Fruit fly (Drosophila melanogaster) whole organism, pupa: ENCODE measurements around the gene moody.

Experiments
- CG12605 ChIP-seq: fragments of 200-800 bp; sonication (Bioruptor generic); IDR thresholded peaks from 2 replicates; pipeline ENCODE4 v1.3.6; 2022; ENCODE audit warnings: missing biosample characterization, missing genetic modification characterization
- CG13204 ChIP-seq: fragments of 200-800 bp; sonication (Bioruptor generic); optimal IDR thresholded peaks from 2 replicates; lab custom pipeline; 2018; ENCODE audit warnings: missing biosample characterization, mild to moderate bottlenecking, missing genetic modification characterization, moderate library complexity
- CG14655 ChIP-seq: fragments of 200-800 bp; sonication (Bioruptor generic); optimal IDR thresholded peaks from 3 replicates; lab custom pipeline; 2017; ENCODE audit warnings: mild to moderate bottlenecking, missing biosample characterization, missing genetic modification reagents, missing genetic modification characterization
- CG15710 ChIP-seq: fragments of 200-800 bp; sonication (Bioruptor generic); optimal IDR thresholded peaks from 2 replicates; lab custom pipeline; 2018; ENCODE audit warnings: missing biosample characterization, mild to moderate bottlenecking, missing genetic modification characterization, moderate library complexity
- CG17806 ChIP-seq: fragments of 200-800 bp; sonication (Bioruptor generic); optimal IDR thresholded peaks from 2 replicates; lab custom pipeline; 2018; ENCODE audit warnings: missing biosample characterization, mild to moderate bottlenecking, missing genetic modification characterization, moderate library complexity
- CG4496 ChIP-seq: fragments of 200-800 bp; sonication (Bioruptor generic); IDR thresholded peaks from 3 replicates; pipeline ENCODE4 v1.3.6; 2022; ENCODE audit warnings: missing biosample characterization, missing genetic modification characterization
- CG8301 ChIP-seq: fragments of 200-800 bp; sonication (Bioruptor generic); optimal IDR thresholded peaks from 2 replicates; lab custom pipeline; 2018; ENCODE audit warnings: missing biosample characterization, mild to moderate bottlenecking, missing genetic modification characterization
- CG9948 ChIP-seq: fragments of 200-800 bp; sonication (Bioruptor generic); optimal IDR thresholded peaks from 2 replicates; lab custom pipeline; 2018; ENCODE audit warnings: missing biosample characterization, mild to moderate bottlenecking, missing genetic modification characterization, moderate library complexity
- EcR ChIP-seq: fragments of 200-800 bp; sonication (Bioruptor generic); optimal IDR thresholded peaks from 3 replicates; lab custom pipeline; 2019; ENCODE audit warnings: missing biosample characterization, missing genetic modification characterization, mild to moderate bottlenecking, moderate library complexity, missing genetic modification reagents
- Pif1A ChIP-seq: fragments of 200-800 bp; sonication (Bioruptor generic); optimal IDR thresholded peaks from 3 replicates; lab custom pipeline; 2016; ENCODE audit warnings: missing biosample characterization, missing genetic modification characterization
- Pif1B ChIP-seq: fragments of 200-800 bp; sonication (Bioruptor generic); optimal IDR thresholded peaks from 3 replicates; lab custom pipeline; 2016; ENCODE audit warnings: missing biosample characterization, missing genetic modification characterization
- fd96Ca ChIP-seq: fragments of 200-800 bp; sonication (Bioruptor generic); IDR thresholded peaks from 3 replicates; pipeline ENCODE4 v1.3.6; 2022; ENCODE audit warnings: missing biosample characterization, missing genetic modification characterization
- rn ChIP-seq: fragments of 200-800 bp; sonication (Bioruptor generic); IDR thresholded peaks from 2 replicates; pipeline ENCODE4 v1.3.6; 2022; ENCODE audit warnings: missing biosample characterization, missing genetic modification characterization

- TF ChIP-seq Pif1A (GFP tag; lab: Kevin White, UChicago) (peak; percentile 56), fd96Ca (GFP tag; lab: Robert Waterston, UW) (peak; percentile 63; the same call in 2 of the 3 replicates), Pif1B (GFP tag; lab: Kevin White, UChicago) (peak; percentile 59), CG17806 (tag; lab: Kevin White, UChicago) (peak; percentile 48), CG13204 (no peak), EcR (GFP tag; lab: Kevin White, UChicago) (no peak), CG4496 (GFP tag; lab: Robert Waterston, UW) (peak; percentile 63), CG9948 (tag; lab: Kevin White, UChicago) (peak; percentile 27), CG12605 (GFP tag; lab: Robert Waterston, UW) (no peak), CG15710 (peak; percentile 45), rn (0 out of 2 replicates have a peak, but pooled peaks have one; percentile 26), CG8301 (tag; lab: Kevin White, UChicago) (peak; percentile 37), CG14655 (peak; percentile 73)
These were observed 38.4 kb downstream of the moody start for dm6 chrX:2011288-2012120.
